Fruit fly (Drosophila melanogaster) whole organism, embryonic: ENCODE results near the gene CG7634.

ENCODE experiments used
- Antp ChIP-seq: fragments of 200-800 bp; sonication (Bioruptor generic); optimal IDR thresholded peaks from 3 replicates; lab custom pipeline; 2016; ENCODE audit warnings: missing biosample characterization, missing genetic modification characterization
- Asciz ChIP-seq: fragments of 200-800 bp; sonication (Bioruptor generic); optimal IDR thresholded peaks from 2 replicates; lab custom pipeline; 2017; ENCODE audit warnings: missing biosample characterization, mild to moderate bottlenecking, missing genetic modification characterization, missing genetic modification reagents
- Atf3 ChIP-seq: fragments of 200-800 bp; sonication (Bioruptor generic); optimal IDR thresholded peaks from 3 replicates; lab custom pipeline; 2016; ENCODE audit warnings: missing biosample characterization, missing genetic modification characterization
- CG10321 ChIP-seq: fragments of 200-800 bp; sonication (Bioruptor generic); IDR thresholded peaks from 2 replicates; pipeline ENCODE4 v1.3.6; 2022; ENCODE audit warnings: missing biosample characterization, missing genetic modification characterization
- CG10431 ChIP-seq: fragments of 200-800 bp; sonication (Bioruptor generic); optimal IDR thresholded peaks from 3 replicates; lab custom pipeline; 2018; ENCODE audit warnings: missing biosample characterization, mild to moderate bottlenecking, missing genetic modification characterization
- CG10979 ChIP-seq: fragments of 200-800 bp; sonication (Bioruptor generic); optimal IDR thresholded peaks from 2 replicates; lab custom pipeline; 2018; ENCODE audit warnings: missing biosample characterization, mild to moderate bottlenecking, missing genetic modification characterization, moderate library complexity
- CG12299 ChIP-seq: fragments of 200-800 bp; sonication (Bioruptor generic); optimal IDR thresholded peaks from 2 replicates; lab custom pipeline; 2018; ENCODE audit warnings: missing biosample characterization, mild to moderate bottlenecking, missing genetic modification characterization
- CG13296 ChIP-seq: fragments of 200-800 bp; sonication (Bioruptor generic); optimal IDR thresholded peaks from 3 replicates; lab custom pipeline; 2018; ENCODE audit warnings: missing biosample characterization, mild to moderate bottlenecking, missing genetic modification characterization
- CG13775 ChIP-seq: fragments of 200-800 bp; sonication (Bioruptor generic); optimal IDR thresholded peaks from 3 replicates; lab custom pipeline; 2017; ENCODE audit warnings: missing biosample characterization, mild to moderate bottlenecking, missing genetic modification characterization
- CG15269 ChIP-seq: fragments of 200-800 bp; sonication (Bioruptor generic); optimal IDR thresholded peaks from 2 replicates; lab custom pipeline; 2018; ENCODE audit warnings: missing biosample characterization, mild to moderate bottlenecking, missing genetic modification characterization, moderate library complexity
- CG16779 ChIP-seq: fragments of 200-800 bp; sonication (Bioruptor generic); IDR thresholded peaks from 2 replicates; pipeline ENCODE4 v1.3.6; 2022; ENCODE audit warnings: missing biosample characterization, missing genetic modification characterization
- CG16863 ChIP-seq: fragments of 200-800 bp; sonication (Bioruptor generic); optimal IDR thresholded peaks from 3 replicates; lab custom pipeline; 2016; ENCODE audit warnings: missing biosample characterization, missing genetic modification characterization
- CG17359 ChIP-seq: fragments of 200-800 bp; sonication (Bioruptor generic); optimal IDR thresholded peaks from 3 replicates; lab custom pipeline; 2018; ENCODE audit warnings: missing biosample characterization, mild to moderate bottlenecking, missing genetic modification characterization, moderate library complexity
- CG17361 ChIP-seq: fragments of 200-800 bp; sonication (Bioruptor generic); IDR thresholded peaks from 3 replicates; pipeline ENCODE4 v1.3.6; 2022; ENCODE audit warnings: missing biosample characterization, missing genetic modification characterization
- CG17385 ChIP-seq: fragments of 200-800 bp; sonication (Bioruptor generic); optimal IDR thresholded peaks from 3 replicates; lab custom pipeline; 2018; ENCODE audit warnings: missing biosample characterization, mild to moderate bottlenecking, missing genetic modification characterization
- CG17612 ChIP-seq: fragments of 200-800 bp; sonication (Bioruptor generic); IDR thresholded peaks from 2 replicates; pipeline ENCODE4 v1.3.6; 2022; ENCODE audit warnings: missing biosample characterization, missing genetic modification characterization
- CG18262 ChIP-seq: fragments of 200-800 bp; optimal IDR thresholded peaks from 3 replicates; lab custom pipeline; 2019; ENCODE audit warnings: missing biosample characterization, mild to moderate bottlenecking, missing genetic modification characterization, moderate library complexity
- CG2199 ChIP-seq: fragments of 200-800 bp; sonication (Bioruptor generic); IDR thresholded peaks from 3 replicates; pipeline ENCODE4 v1.3.6; 2022; ENCODE audit warnings: missing biosample characterization, missing genetic modification characterization
- CG2712 ChIP-seq: fragments of 200-800 bp; optimal IDR thresholded peaks from 3 replicates; lab custom pipeline; 2019; ENCODE audit warnings: missing biosample characterization, mild to moderate bottlenecking, missing genetic modification characterization, moderate library complexity
- CG6689 ChIP-seq: fragments of 200-800 bp; sonication (Bioruptor generic); IDR thresholded peaks from 2 replicates; pipeline ENCODE4 v1.3.6; 2022; ENCODE audit warnings: missing biosample characterization, missing genetic modification characterization
- CG7357 ChIP-seq: fragments of 200-800 bp; sonication (Bioruptor generic); IDR thresholded peaks from 3 replicates; pipeline ENCODE4 v1.3.6; 2022; ENCODE audit warnings: missing biosample characterization, missing genetic modification characterization
- CG9727 ChIP-seq: fragments of 200-800 bp; sonication (Bioruptor generic); optimal IDR thresholded peaks from 3 replicates; lab custom pipeline; 2017; ENCODE audit warnings: missing biosample characterization, mild to moderate bottlenecking, missing genetic modification characterization
- CTCF ChIP-seq: fragments of 200-800 bp; sonication (Bioruptor generic); optimal IDR thresholded peaks from 2 replicates; lab custom pipeline; 2017; ENCODE audit warnings: missing biosample characterization, mild to moderate bottlenecking, missing genetic modification characterization, moderate library complexity
- Deaf1 ChIP-seq: fragments of 200-800 bp; optimal IDR thresholded peaks from 3 replicates; lab custom pipeline; 2019; ENCODE audit warnings: missing biosample characterization, mild to moderate bottlenecking, missing genetic modification characterization, moderate library complexity
- Doc2 ChIP-seq: fragments of 200-800 bp; sonication (Bioruptor generic); IDR thresholded peaks from 2 replicates; pipeline ENCODE4 v1.3.6; 2022; ENCODE audit warnings: missing biosample characterization, missing genetic modification characterization
- Drgx ChIP-seq: fragments of 200-800 bp; sonication (Bioruptor generic); IDR thresholded peaks from 2 replicates; pipeline ENCODE4 v1.3.6; 2022; ENCODE audit warnings: missing biosample characterization, missing genetic modification characterization
- E2f1 ChIP-seq: fragments of 200-800 bp; sonication (Bioruptor generic); IDR thresholded peaks from 2 replicates; pipeline ENCODE4 v1.3.6; 2022; ENCODE audit warnings: missing biosample characterization, missing genetic modification characterization
- GATAe ChIP-seq: fragments of 200-800 bp; sonication (Bioruptor generic); conservative IDR thresholded peaks from 2 replicates; pipeline ENCODE4 v1.3.6; 2022; ENCODE audit warnings: missing biosample characterization, missing genetic modification characterization
- Hsf ChIP-seq: fragments of 200-800 bp; sonication (Bioruptor generic); optimal IDR thresholded peaks from 3 replicates; lab custom pipeline; 2016; ENCODE audit warnings: missing biosample characterization, missing genetic modification characterization
- Med ChIP-seq: fragments of 200-800 bp; sonication (Bioruptor generic); peaks from one replicate; lab custom pipeline; 2016; ENCODE audit warnings: missing biosample characterization, missing genetic modification characterization, mild to moderate bottlenecking, inconsistent platforms, moderate library complexity
- NK7.1 ChIP-seq: fragments of 200-800 bp; sonication (Bioruptor generic); optimal IDR thresholded peaks from 3 replicates; lab custom pipeline; 2016; ENCODE audit warnings: missing biosample characterization, missing genetic modification characterization
- Ptx1 ChIP-seq: fragments of 200-800 bp; sonication (Bioruptor generic); IDR thresholded peaks from 2 replicates; pipeline ENCODE4 v1.3.6; 2022; ENCODE audit warnings: missing biosample characterization, missing genetic modification characterization
- Spps ChIP-seq: fragments of 200-800 bp; sonication (Bioruptor generic); optimal IDR thresholded peaks from 2 replicates; lab custom pipeline; 2018; ENCODE audit warnings: missing biosample characterization, mild to moderate bottlenecking, missing genetic modification characterization
- Xrp1 ChIP-seq: fragments of 200-800 bp; sonication (Bioruptor generic); IDR thresholded peaks from 2 replicates; pipeline ENCODE4 v1.3.6; 2022; ENCODE audit warnings: missing biosample characterization, missing genetic modification characterization
- ab ChIP-seq: fragments of 200-800 bp; sonication (Bioruptor generic); optimal IDR thresholded peaks from 2 replicates; lab custom pipeline; 2016; ENCODE audit warnings: missing biosample characterization, missing genetic modification characterization
- bigmax ChIP-seq: fragments of 200-800 bp; sonication (Bioruptor generic); optimal IDR thresholded peaks from 2 replicates; lab custom pipeline; 2018; ENCODE audit warnings: missing biosample characterization, mild to moderate bottlenecking, missing genetic modification characterization
- cg ChIP-seq: fragments of 200-800 bp; sonication (Bioruptor generic); optimal IDR thresholded peaks from 3 replicates; lab custom pipeline; 2019; ENCODE audit warnings: missing biosample characterization, mild to moderate bottlenecking, missing genetic modification characterization, moderate library complexity
- ci ChIP-seq: fragments of 200-800 bp; sonication (Bioruptor generic); IDR thresholded peaks from 3 replicates; pipeline ENCODE4 v1.3.6; 2022; ENCODE audit warnings: missing biosample characterization, missing genetic modification characterization
- danr ChIP-seq: fragments of 200-800 bp; sonication (Bioruptor generic); IDR thresholded peaks from 2 replicates; pipeline ENCODE4 v1.3.6; 2022; ENCODE audit warnings: missing biosample characterization, missing genetic modification characterization
- dimm ChIP-seq: fragments of 200-800 bp; sonication (Bioruptor generic); IDR thresholded peaks from 2 replicates; pipeline ENCODE4 v1.3.6; 2022; ENCODE audit warnings: missing biosample characterization, missing genetic modification characterization
- ewg ChIP-seq: fragments of 200-800 bp; sonication (Bioruptor generic); optimal IDR thresholded peaks from 3 replicates; lab custom pipeline; 2017; ENCODE audit warnings: mild to moderate bottlenecking, missing biosample characterization, missing genetic modification reagents, missing genetic modification characterization
- fd96Cb ChIP-seq: fragments of 200-800 bp; sonication (Bioruptor generic); optimal IDR thresholded peaks from 2 replicates; lab custom pipeline; 2018; ENCODE audit warnings: missing biosample characterization, mild to moderate bottlenecking, missing genetic modification characterization, moderate library complexity
- gfzf ChIP-seq: fragments of 200-800 bp; sonication (Bioruptor generic); optimal IDR thresholded peaks from 2 replicates; lab custom pipeline; 2016; ENCODE audit warnings: missing biosample characterization, mild to moderate bottlenecking, missing genetic modification characterization, moderate library complexity
- hbn ChIP-seq: fragments of 200-800 bp; sonication (Bioruptor generic); IDR thresholded peaks from 2 replicates; pipeline ENCODE4 v1.3.6; 2022; ENCODE audit warnings: missing biosample characterization, missing genetic modification characterization; ENCODE audit not compliant: partially characterized antibody
- ken ChIP-seq: fragments of 200-800 bp; sonication (Bioruptor generic); IDR thresholded peaks from 3 replicates; pipeline ENCODE4 v1.3.6; 2022; ENCODE audit warnings: missing biosample characterization, missing genetic modification characterization
- pho ChIP-seq: fragments of 200-800 bp; sonication (Bioruptor generic); optimal IDR thresholded peaks from 2 replicates; lab custom pipeline; 2016; ENCODE audit warnings: missing biosample characterization, missing genetic modification characterization
- psq ChIP-seq: fragments of 200-800 bp; sonication (Bioruptor generic); optimal IDR thresholded peaks from 2 replicates; lab custom pipeline; 2017; ENCODE audit warnings: missing biosample characterization, missing genetic modification characterization
- slbo ChIP-seq: fragments of 200-800 bp; sonication (Bioruptor generic); IDR thresholded peaks from 2 replicates; pipeline ENCODE4 v1.3.6; 2022; ENCODE audit warnings: missing biosample characterization, missing genetic modification characterization
- twi ChIP-seq: fragments of 200-800 bp; optimal IDR thresholded peaks from 2 replicates; lab custom pipeline; 2019; ENCODE audit warnings: missing biosample characterization, mild to moderate bottlenecking, missing genetic modification characterization, moderate library complexity
- vfl ChIP-seq: fragments of 200-800 bp; sonication (Bioruptor generic); optimal IDR thresholded peaks from 2 replicates; lab custom pipeline; 2016; ENCODE audit warnings: missing biosample characterization, missing genetic modification characterization
- wor ChIP-seq: fragments of 200-800 bp; sonication (Bioruptor generic); IDR thresholded peaks from 2 replicates; pipeline ENCODE4 v1.3.6; 2022; ENCODE audit warnings: missing biosample characterization, missing genetic modification characterization
- zfh1 ChIP-seq: fragments of 200-800 bp; sonication (Bioruptor generic); IDR thresholded peaks from 3 replicates; pipeline ENCODE4 v1.3.6; 2022; ENCODE audit warnings: missing biosample characterization, missing genetic modification characterization

CG7634 gene

dm6 chr3L:21524071-21524889 is 40.9 kb upstream of the CG7634 start (continued):
- TF ChIP-seq Xrp1 (GFP tag; lab: Robert Waterston, UW) (peak; percentile 10; the same call in 1 of the 2 replicates), CG16863 (GFP tag; lab: Kevin White, UChicago) (no peak), fd96Cb (tag; lab: Kevin White, UChicago) (no peak), Hsf (GFP tag; lab: Kevin White, UChicago) (no peak), CG17359 (tag; lab: Kevin White, UChicago) (peak; percentile 9), E2f1 (GFP tag; lab: Robert Waterston, UW) (no peak), danr (GFP tag; lab: Robert Waterston, UW) (no peak), CTCF (GFP tag; lab: Kevin White, UChicago) (no peak), Deaf1 (tag; lab: Kevin White, UChicago) (no peak), ken (GFP tag; lab: Robert Waterston, UW) (no peak), CG2712 (tag; lab: Kevin White, UChicago) (peak; percentile 38), slbo (GFP tag; lab: Robert Waterston, UW) (no peak), CG10431 (GFP tag; lab: Kevin White, UChicago) (no peak), CG10979 (tag; lab: Kevin White, UChicago) (peak; percentile 33), cg (GFP tag; lab: Kevin White, UChicago) (peak; percentile 34), ab (GFP tag; lab: Kevin White, UChicago) (no peak), wor (GFP tag; lab: Robert Waterston, UW) (no peak), Antp (GFP tag; lab: Kevin White, UChicago) (no peak), CG16779 (GFP tag; lab: Robert Waterston, UW) (no peak), CG18262 (tag; lab: Kevin White, UChicago) (peak; percentile 12), CG12299 (tag; lab: Kevin White, UChicago) (no peak), dimm (no peak), psq (no peak), twi (tag; lab: Kevin White, UChicago) (no peak), zfh1 (GFP tag; lab: Robert Waterston, UW) (no peak), GATAe (GFP tag; lab: Robert Waterston, UW) (no peak), CG6689 (GFP tag; lab: Robert Waterston, UW) (no peak), ewg (GFP tag; lab: Kevin White, UChicago) (no peak), CG17612 (GFP tag; lab: Robert Waterston, UW) (no peak), Ptx1 (GFP tag; lab: Robert Waterston, UW) (no peak), vfl (GFP tag; lab: Kevin White, UChicago) (no peak), CG17361 (0 out of 3 replicates have a peak, but pooled peaks have one; percentile 35), CG9727 (GFP tag; lab: Kevin White, UChicago) (no peak), CG15269 (tag; lab: Kevin White, UChicago) (no peak), Med (GFP tag; lab: Kevin White, UChicago) (peak; percentile 22), Atf3 (GFP tag; lab: Kevin White, UChicago) (no peak), CG13296 (GFP tag; lab: Kevin White, UChicago) (no peak), CG10321 (GFP tag; lab: Robert Waterston, UW) (no peak), Doc2 (GFP tag; lab: Robert Waterston, UW) (no peak), NK7.1 (no peak), CG13775 (no peak), CG7357 (GFP tag; lab: Robert Waterston, UW) (no peak), Drgx (peak; percentile 56), gfzf (no peak), bigmax (GFP tag; lab: Kevin White, UChicago) (no peak), CG2199 (GFP tag; lab: Robert Waterston, UW) (0 out of 3 replicates have a peak, but pooled peaks have one; percentile 20), CG17385 (GFP tag; lab: Kevin White, UChicago) (no peak), pho (peak; percentile 4), Asciz (GFP tag; lab: Kevin White, UChicago) (no peak), hbn (GFP tag; lab: Robert Waterston, UW) (no peak), ci (GFP tag; lab: Robert Waterston, UW) (no peak), Spps (tag; lab: Kevin White, UChicago) (no peak)
